Worm (Caenorhabditis elegans): Measurements from ENCODE around the gene C55A1.11.

Gene C55A1.11

ce11 chrV:15654124-15654523, 28.5 kb downstream of the C55A1.11 start, which contains the start of gene F53E4.2:
F53E4.2 (plus strand) TSS chrV:15654424.
- TF ChIP-seq ceh-100 (GFP tag; IDR thresholded peaks at IDR 0.05) = no peak
- no peak for TF ChIP-seq F39B2.1 (GFP tag; IDR thresholded peaks at IDR 0.05)
- TF ChIP-seq aptf-3 (GFP tag; IDR thresholded peaks at IDR 0.05) = no peak
- TF ChIP-seq C17E4.6 (GFP tag; IDR thresholded peaks at IDR 0.05) = no peak
- no peak for TF ChIP-seq attf-3 (GFP tag; conservative IDR thresholded peaks at IDR 0.05)
- no peak for TF ChIP-seq lag-1 (GFP tag; IDR thresholded peaks at IDR 0.05)
- no peak for TF ChIP-seq lin-54 (GFP tag; optimal IDR thresholded peaks at IDR 0.05)
- no peak for TF ChIP-seq nfya-2 (GFP tag; IDR thresholded peaks at IDR 0.05)
- no peak for TF ChIP-seq F22D6.2 (tag; optimal IDR thresholded peaks at IDR 0.05)
- TF ChIP-seq madf-10 (tag; optimal IDR thresholded peaks at IDR 0.05) = no peak
- no peak for TF ChIP-seq Y53G8AR.9 (GFP tag; conservative IDR thresholded peaks at IDR 0.05)
- no peak for TF ChIP-seq lin-40 (tag; optimal IDR thresholded peaks at IDR 0.05)
- no peak for TF ChIP-seq madf-6 (GFP tag; IDR thresholded peaks at IDR 0.05)
- no peak for TF ChIP-seq egrh-3 (GFP tag; IDR thresholded peaks at IDR 0.05)
- TF ChIP-seq hlh-26 (GFP tag; conservative IDR thresholded peaks at IDR 0.05) = no peak
- TF ChIP-seq repo-1 (tag; optimal IDR thresholded peaks at IDR 0.05) = no peak
- TF ChIP-seq sea-2 (GFP tag; IDR thresholded peaks at IDR 0.05) = no peak
- TF ChIP-seq F52B5.7 (tag; optimal IDR thresholded peaks at IDR 0.05) = no peak

DNA sequence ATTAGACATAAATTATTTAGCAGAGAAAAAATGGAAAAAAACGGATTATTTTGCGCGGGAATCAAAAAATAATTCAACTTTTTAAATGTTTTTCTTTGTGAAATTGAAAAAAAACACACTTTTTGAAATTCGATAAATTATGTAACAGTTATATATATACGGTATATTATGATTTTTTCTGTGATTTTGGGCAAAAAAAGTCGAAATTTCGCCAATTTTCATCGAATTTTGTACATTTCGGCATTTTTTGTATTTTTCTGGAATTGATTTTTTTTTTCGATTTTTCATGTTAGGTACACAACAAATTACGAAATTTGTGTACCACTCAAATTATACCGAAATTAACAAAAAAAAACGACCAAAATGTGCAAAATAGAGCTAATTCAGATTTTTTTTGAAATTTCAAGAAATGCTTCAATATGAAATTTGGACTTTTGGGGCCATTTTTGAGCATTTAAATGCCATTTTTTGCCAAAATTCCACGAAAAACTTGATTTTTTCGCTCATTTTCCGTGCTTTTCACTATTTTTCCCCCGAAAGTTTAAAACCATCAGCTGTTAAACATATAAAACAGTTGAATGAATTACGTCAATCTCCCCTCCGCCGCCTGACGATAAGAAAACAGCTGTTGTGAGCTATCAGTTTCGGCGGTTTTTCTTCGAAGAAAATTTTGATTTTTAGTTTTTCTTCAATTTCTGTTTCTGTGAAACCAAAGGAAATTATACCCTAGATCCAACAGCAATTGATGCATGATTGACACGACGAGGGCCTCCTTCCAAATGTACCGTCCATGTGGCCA, 32.8 kb downstream of the C55A1.11 start:
- no peak for TF ChIP-seq rcor-1 (GFP tag; IDR thresholded peaks at IDR 0.05)
- TF ChIP-seq nhr-80 (tag; optimal IDR thresholded peaks at IDR 0.05) = peak; percentile 3
- no peak for TF ChIP-seq zfh-2 (GFP tag; conservative IDR thresholded peaks at IDR 0.05)
- no peak for TF ChIP-seq nhr-27 (tag; optimal IDR thresholded peaks at IDR 0.05)
- TF ChIP-seq F23B12.7 (tag; optimal IDR thresholded peaks at IDR 0.05; ENCODE audit: insufficient read depth) = no peak

ce11 chrV:15661003-15661402, 35.3 kb downstream of the C55A1.11 start:
- peak; percentile 10 for TF ChIP-seq ZK185.1 (tag; optimal IDR thresholded peaks at IDR 0.05; ENCODE audit: poor library complexity, severe bottlenecking)
- no peak for TF ChIP-seq ekl-4 (GFP tag; IDR thresholded peaks at IDR 0.05)
- peak; percentile 25 for TF ChIP-seq lin-40 (tag; optimal IDR thresholded peaks at IDR 0.05)
- peak; percentile 46 for TF ChIP-seq ztf-26 (tag; optimal IDR thresholded peaks at IDR 0.05)

DNA sequence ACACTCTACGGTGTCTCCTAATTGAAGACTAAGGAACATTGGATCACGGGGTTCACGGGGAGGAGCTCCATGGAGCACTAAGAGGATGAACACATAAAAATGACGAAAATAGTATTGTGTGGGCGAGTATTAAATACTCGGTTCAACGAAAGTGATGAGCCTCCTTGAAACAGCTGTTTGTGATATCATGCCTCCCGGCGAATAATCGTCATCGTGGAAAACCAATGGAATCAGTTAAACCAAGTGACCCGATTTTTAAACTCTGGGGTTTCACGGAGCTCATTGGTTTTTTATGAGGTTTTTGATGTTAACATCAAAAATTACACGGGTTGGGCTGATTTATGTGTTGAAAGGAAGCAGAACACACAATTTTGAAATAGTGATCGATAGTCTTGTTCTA, 35.9 kb downstream of the C55A1.11 start:
- TF ChIP-seq let-526 (GFP tag; IDR thresholded peaks at IDR 0.05) (no peak), Y67H2A.10 (GFP tag; conservative IDR thresholded peaks at IDR 0.05) (no peak), fkh-3 (tag; optimal IDR thresholded peaks at IDR 0.05) (no peak), T26A5.8 (tag; optimal IDR thresholded peaks at IDR 0.05) (no peak), ets-4 (GFP tag; optimal IDR thresholded peaks at IDR 0.05) (no peak), Y79H2A.3 (GFP tag; conservative IDR thresholded peaks at IDR 0.05) (no peak), ceh-79 (tag; optimal IDR thresholded peaks at IDR 0.05) (no peak), F57C9.4 (tag; optimal IDR thresholded peaks at IDR 0.05) (no peak), hrde-1 (tag; optimal IDR thresholded peaks at IDR 0.05; ENCODE audit: borderline replicate concordance) (no peak), snpc-4 (GFP tag; optimal IDR thresholded peaks at IDR 0.05) (no peak), snpc-4 (tag; optimal IDR thresholded peaks at IDR 0.05) (no peak), F23B12.7 (tag; optimal IDR thresholded peaks at IDR 0.05; ENCODE audit: insufficient read depth) (no peak), ztf-18 (tag; optimal IDR thresholded peaks at IDR 0.05) (no peak), hlh-12 (tag; optimal IDR thresholded peaks at IDR 0.05) (no peak), snpc-1.3 (tag; optimal IDR thresholded peaks at IDR 0.05; ENCODE audit: insufficient read depth) (no peak), snpc-3.4 (tag; optimal IDR thresholded peaks at IDR 0.05) (no peak), rec-8 (tag; optimal IDR thresholded peaks at IDR 0.05) (no peak), ztf-3 (GFP tag; optimal IDR thresholded peaks at IDR 0.05) (no peak), nhr-120 (GFP tag; IDR thresholded peaks at IDR 0.05) (no peak), lin-40 (tag; optimal IDR thresholded peaks at IDR 0.05) (no peak)
